Worm (Caenorhabditis elegans): ENCODE data around the gene C02D5.4.
A peak's percentile ranks its signal among the peaks of the same experiment; 100 is the strongest.

C02D5.4 gene

ce11 chrIII:8589195-8589594, 37.2 kb downstream of the C02D5.4 start, which contains the start of gene fip-3:
TSS of gene fip-3 (minus strand) at chrIII:8589488.
- TF ChIP-seq unc-42 (tag; optimal IDR thresholded peaks at IDR 0.05) (no peak), ahr-1 (tag; optimal IDR thresholded peaks at IDR 0.05) (no peak)

ce11 chrIII:8590882-8591281, 38.9 kb downstream of the C02D5.4 start, which contains the start of gene fipr-16:
TSS of gene fipr-16 (minus strand) at chrIII:8590982.
- TF ChIP-seq hlh-30 (tag; optimal IDR thresholded peaks at IDR 0.05; ENCODE audit: insufficient read depth) (no peak), hlh-8 (tag; optimal IDR thresholded peaks at IDR 0.05) (no peak), dmd-4 (tag; optimal IDR thresholded peaks at IDR 0.05; ENCODE audit: borderline replicate concordance) (no peak), che-1 (tag; optimal IDR thresholded peaks at IDR 0.05) (no peak)

ce11 chrIII:8593620-8594019, 41.7 kb downstream of the C02D5.4 start, which contains the start of gene C06E1.7:
TSS of gene C06E1.7 (minus strand) at chrIII:8593720.
- TF ChIP-seq ceh-24 (tag; optimal IDR thresholded peaks at IDR 0.05) (no peak), lin-11 (tag; optimal IDR thresholded peaks at IDR 0.05) (no peak)

ce11 chrIII:8594088-8594487, 42.1 kb downstream of the C02D5.4 start:
- TF ChIP-seq pros-1 (tag; optimal IDR thresholded peaks at IDR 0.05) = no peak
- TF ChIP-seq hlh-8 (tag; optimal IDR thresholded peaks at IDR 0.05) = no peak
- no peak for TF ChIP-seq gmeb-2 (tag; optimal IDR thresholded peaks at IDR 0.05)
- TF ChIP-seq tbx-7 (tag; optimal IDR thresholded peaks at IDR 0.05) = no peak
- no peak for TF ChIP-seq che-1 (tag; optimal IDR thresholded peaks at IDR 0.05)
- no peak for TF ChIP-seq ztf-16 (tag; optimal IDR thresholded peaks at IDR 0.05)
- TF ChIP-seq hlh-30 (tag; optimal IDR thresholded peaks at IDR 0.05; ENCODE audit: insufficient read depth) = no peak
- TF ChIP-seq ttx-3 (tag; optimal IDR thresholded peaks at IDR 0.05) = no peak
- no peak for TF ChIP-seq ceh-6 (GFP tag; optimal IDR thresholded peaks at IDR 0.05)
- TF ChIP-seq K09A11.1 (tag; optimal IDR thresholded peaks at IDR 0.05; ENCODE audit: insufficient read depth) = no peak
- no peak for TF ChIP-seq K02D7.2 (tag; optimal IDR thresholded peaks at IDR 0.05)
- no peak for TF ChIP-seq fax-1 (tag; optimal IDR thresholded peaks at IDR 0.05)
- no peak for TF ChIP-seq madf-2 (tag; optimal IDR thresholded peaks at IDR 0.05)
- TF ChIP-seq nhr-232 (tag; optimal IDR thresholded peaks at IDR 0.05) = no peak
- TF ChIP-seq ceh-34 (tag; optimal IDR thresholded peaks at IDR 0.05) = no peak
- no peak for TF ChIP-seq hlh-6 (tag; optimal IDR thresholded peaks at IDR 0.05)
- no peak for TF ChIP-seq ahr-1 (tag; optimal IDR thresholded peaks at IDR 0.05)
- no peak for TF ChIP-seq lim-6 (tag; optimal IDR thresholded peaks at IDR 0.05)
- no peak for TF ChIP-seq tbx-2 (tag; optimal IDR thresholded peaks at IDR 0.05)
- TF ChIP-seq pag-3 (tag; optimal IDR thresholded peaks at IDR 0.05; ENCODE audit: borderline replicate concordance) = no peak

ce11 chrIII:8596692-8597091, 44.7 kb downstream of the C02D5.4 start:
- no peak for TF ChIP-seq unc-42 (tag; optimal IDR thresholded peaks at IDR 0.05)
- TF ChIP-seq pat-9 (tag; optimal IDR thresholded peaks at IDR 0.05) = no peak
- no peak for TF ChIP-seq npax-4 (tag; optimal IDR thresholded peaks at IDR 0.05)
- TF ChIP-seq unc-86 (tag; optimal IDR thresholded peaks at IDR 0.05) = no peak
- no peak for TF ChIP-seq ceh-19 (GFP tag; optimal IDR thresholded peaks at IDR 0.05)
- no peak for TF ChIP-seq ceh-48 (tag; optimal IDR thresholded peaks at IDR 0.05)
- TF ChIP-seq ceh-34 (tag; optimal IDR thresholded peaks at IDR 0.05) = no peak
- TF ChIP-seq odd-2 (tag; optimal IDR thresholded peaks at IDR 0.05) = no peak
- peak; percentile 0 for TF ChIP-seq ceh-31 (tag; optimal IDR thresholded peaks at IDR 0.05)

ce11 chrIII:8597770-8598169, 45.8 kb downstream of the C02D5.4 start, which contains the start of gene ztf-30:
TSS of gene ztf-30 (minus strand) at chrIII:8597870.
- TF ChIP-seq fkh-10 (GFP tag; optimal IDR thresholded peaks at IDR 0.05) = no peak
- TF ChIP-seq dmd-4 (tag; optimal IDR thresholded peaks at IDR 0.05; ENCODE audit: borderline replicate concordance) = no peak

Data from whole organism, late embryonic.